Worm (Caenorhabditis elegans) whole organism, late embryonic: ENCODE data around the gene lgc-21.

Experiments used
- ceh-6 ChIP-seq: fragments of 200-800 bp; sonication (Bioruptor generic); optimal IDR thresholded peaks from 2 replicates; lab custom pipeline; 2018; ENCODE audit warnings: mild to moderate bottlenecking, missing genetic modification characterization, missing compliant biosample characterization
- dmd-4 ChIP-seq: sonication (generic microtip); optimal IDR thresholded peaks from 2 replicates; lab custom pipeline; 2016; ENCODE audit warnings: borderline replicate concordance, missing genetic modification characterization, missing compliant biosample characterization
- fkh-10 ChIP-seq: fragments of 150-350 bp; optimal IDR thresholded peaks from 2 replicates; lab custom pipeline; 2014; ENCODE audit warnings: missing biosample characterization, missing genetic modification reagents, missing genetic modification characterization
- pag-3 ChIP-seq: sonication (generic microtip); optimal IDR thresholded peaks from 2 replicates; lab custom pipeline; 2016; ENCODE audit warnings: missing compliant biosample characterization, missing genetic modification characterization, borderline replicate concordance
- pha-2 ChIP-seq: sonication (generic microtip); optimal IDR thresholded peaks from 2 replicates; lab custom pipeline; 2017; ENCODE audit warnings: mild to moderate bottlenecking, missing genetic modification characterization, missing compliant biosample characterization
- pha-4 ChIP-seq: fragments of 150-350 bp; optimal IDR thresholded peaks from 2 replicates; lab custom pipeline; 2018; ENCODE audit warnings: missing biosample characterization, missing genetic modification reagents, missing genetic modification characterization
- ttx-3 ChIP-seq: sonication (generic microtip); optimal IDR thresholded peaks from 2 replicates; lab custom pipeline; 2016; ENCODE audit warnings: missing genetic modification reagents, missing genetic modification characterization, missing compliant biosample characterization
- zip-5 ChIP-seq: sonication (generic microtip); optimal IDR thresholded peaks from 2 replicates; lab custom pipeline; 2016; ENCODE audit warnings: missing genetic modification characterization, missing compliant biosample characterization

ce11 chrX:14033494-14033893 is 34.3 kb downstream of the lgc-21 start, which contains the start of gene arrd-25:
- no peak for TF ChIP-seq pag-3
- no peak for TF ChIP-seq ceh-6 (GFP tag; lab: Kevin White, UChicago)
- no peak for TF ChIP-seq pha-2 (tag; lab: Kevin White, UChicago)
- TF ChIP-seq fkh-10 (GFP tag; lab: Kevin White, UChicago), result no peak
- TF ChIP-seq ttx-3, result no peak
- no peak for TF ChIP-seq zip-5 (tag; lab: Kevin White, UChicago)
- no peak for TF ChIP-seq pha-4 (tag; lab: Kevin White, UChicago)
- TF ChIP-seq dmd-4, result no peak
